Fruit fly (Drosophila melanogaster): ENCODE measurements around the gene CG43703.

CG43703 gene

DNA sequence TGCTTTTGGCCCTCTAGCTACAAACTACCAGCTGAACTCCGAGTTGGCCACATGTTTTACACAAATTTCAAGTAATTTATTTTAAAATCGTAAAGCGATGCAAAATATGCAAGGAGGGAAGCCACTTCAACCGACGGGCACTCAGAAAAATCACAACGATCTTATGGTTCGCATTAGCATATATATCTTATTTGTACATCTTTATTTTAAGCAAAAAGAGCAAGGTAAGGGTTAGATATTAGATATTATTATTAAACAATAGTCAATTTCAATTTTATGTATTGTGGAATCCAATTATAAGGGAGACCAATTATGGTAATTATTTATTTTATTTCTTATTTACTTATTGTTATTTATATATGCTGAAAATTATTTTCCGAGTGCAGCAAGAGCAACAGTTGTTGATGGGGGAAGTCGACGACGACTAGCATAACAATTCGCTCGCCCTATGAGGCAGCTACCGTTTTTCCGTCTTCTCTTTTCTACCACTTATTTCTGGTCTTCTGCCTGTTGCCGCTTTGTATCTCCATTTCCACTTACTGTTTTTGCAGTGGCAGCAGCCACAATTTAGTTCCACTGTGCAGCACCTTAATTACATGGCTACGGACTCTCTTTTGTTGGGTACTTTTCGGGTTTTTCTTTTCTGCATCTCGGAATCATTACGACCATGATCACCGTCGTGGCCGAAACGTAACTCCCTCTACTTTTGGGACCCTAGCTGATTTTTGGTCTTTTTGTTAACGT is 4.6 kb downstream of the CG43703 start (continued):
- TF ChIP-seq CG6791 (GFP tag; IDR thresholded peaks at IDR 0.05; ENCODE audit: partially characterized antibody) (no peak), toy (GFP tag; IDR thresholded peaks at IDR 0.05) (no peak), Awh (GFP tag; IDR thresholded peaks at IDR 0.05) (no peak), CG10321 (GFP tag; IDR thresholded peaks at IDR 0.05) (no peak), salm (tag; optimal IDR thresholded peaks at IDR 0.05) (peak; percentile 59), Gug (GFP tag; IDR thresholded peaks at IDR 0.05) (no peak), TFAM (GFP tag; optimal IDR thresholded peaks at IDR 0.05) (no peak), CG2875 (GFP tag; optimal IDR thresholded peaks at IDR 0.05) (no peak), sr (GFP tag; IDR thresholded peaks at IDR 0.05) (no peak), CG34422 (GFP tag; IDR thresholded peaks at IDR 0.05) (peak; percentile 37; the same call in 1 of the 3 replicates), chm (GFP tag; IDR thresholded peaks at IDR 0.05) (no peak), CG18476 (GFP tag; optimal IDR thresholded peaks at IDR 0.05) (no peak), z (GFP tag; IDR thresholded peaks at IDR 0.05) (no peak), CG3281 (GFP tag; optimal IDR thresholded peaks at IDR 0.05) (no peak), eyg (GFP tag; optimal IDR thresholded peaks at IDR 0.05) (no peak), CG3995 (GFP tag; optimal IDR thresholded peaks at IDR 0.05) (no peak), CG15269 (tag; optimal IDR thresholded peaks at IDR 0.05) (peak; percentile 62), sd (tag; optimal IDR thresholded peaks at IDR 0.05) (peak; percentile 21), CG14860 (GFP tag; IDR thresholded peaks at IDR 0.05; ENCODE audit: partially characterized antibody) (no peak), ATbp (GFP tag; optimal IDR thresholded peaks at IDR 0.05) (peak; percentile 55), Rfx (GFP tag; IDR thresholded peaks at IDR 0.05) (no peak), bigmax (GFP tag; optimal IDR thresholded peaks at IDR 0.05) (no peak), CG13296 (GFP tag; optimal IDR thresholded peaks at IDR 0.05) (peak; percentile 34), Dll (GFP tag; IDR thresholded peaks at IDR 0.05; ENCODE audit: partially characterized antibody) (no peak), HLH54F (GFP tag; optimal IDR thresholded peaks at IDR 0.05) (no peak), Fer1 (GFP tag; optimal IDR thresholded peaks at IDR 0.05) (peak; percentile 20), CG12391 (tag; optimal IDR thresholded peaks at IDR 0.05) (peak; percentile 77), D19A (tag; optimal IDR thresholded peaks at IDR 0.05) (peak; percentile 69), CG11398 (GFP tag; optimal IDR thresholded peaks at IDR 0.05) (no peak), CG2889 (GFP tag; IDR thresholded peaks at IDR 0.05) (no peak), CG12219 (GFP tag; optimal IDR thresholded peaks at IDR 0.05) (no peak), ab (GFP tag; optimal IDR thresholded peaks at IDR 0.05) (no peak), Jarid2 (GFP tag; optimal IDR thresholded peaks at IDR 0.05) (no peak), Hmr (GFP tag; optimal IDR thresholded peaks at IDR 0.05) (peak; percentile 2), CG12942 (GFP tag; optimal IDR thresholded peaks at IDR 0.05) (peak; percentile 1), Bteb2 (GFP tag; optimal IDR thresholded peaks at IDR 0.05) (no peak), hkb (optimal IDR thresholded peaks at IDR 0.05) (no peak), hkb (GFP tag; IDR thresholded peaks at IDR 0.05) (peak; percentile 18; the same call in 1 of the 2 replicates), sens (GFP tag) (peak; percentile 77), fd96Cb (tag; optimal IDR thresholded peaks at IDR 0.05) (peak; percentile 71), kni (GFP tag; optimal IDR thresholded peaks at IDR 0.05) (peak; percentile 47), Asciz (GFP tag; optimal IDR thresholded peaks at IDR 0.05) (peak; percentile 60), CkIIα-i1 (GFP tag; IDR thresholded peaks at IDR 0.05) (no peak), CG9932 (GFP tag; IDR thresholded peaks at IDR 0.05) (no peak), ci (GFP tag; IDR thresholded peaks at IDR 0.05) (no peak), CG1603 (tag; optimal IDR thresholded peaks at IDR 0.05) (no peak), CG8478 (optimal IDR thresholded peaks at IDR 0.05) (no peak), CG18011 (GFP tag; optimal IDR thresholded peaks at IDR 0.05) (no peak), bowl (GFP tag; IDR thresholded peaks at IDR 0.05) (0 out of 2 replicates have a peak, but pooled peaks have one; percentile 37), tll (GFP tag; optimal IDR thresholded peaks at IDR 0.05) (no peak)

Data from whole organism, embryonic.